Worm (Caenorhabditis elegans) whole organism, L4/young adult: ENCODE results near the gene sri-1.

ENCODE experiments used
- dao-5 ChIP-seq: sonication (generic microtip); optimal IDR thresholded peaks from 2 replicates; lab custom pipeline; 2016; ENCODE audit warnings: missing genotype, missing genetic modification characterization, moderate library complexity, missing compliant biosample characterization
- him-1 ChIP-seq: sonication (generic microtip); optimal IDR thresholded peaks from 2 replicates; lab custom pipeline; 2016; ENCODE audit warnings: missing genotype, missing genetic modification reagents, missing genetic modification characterization, missing compliant biosample characterization

DNA sequence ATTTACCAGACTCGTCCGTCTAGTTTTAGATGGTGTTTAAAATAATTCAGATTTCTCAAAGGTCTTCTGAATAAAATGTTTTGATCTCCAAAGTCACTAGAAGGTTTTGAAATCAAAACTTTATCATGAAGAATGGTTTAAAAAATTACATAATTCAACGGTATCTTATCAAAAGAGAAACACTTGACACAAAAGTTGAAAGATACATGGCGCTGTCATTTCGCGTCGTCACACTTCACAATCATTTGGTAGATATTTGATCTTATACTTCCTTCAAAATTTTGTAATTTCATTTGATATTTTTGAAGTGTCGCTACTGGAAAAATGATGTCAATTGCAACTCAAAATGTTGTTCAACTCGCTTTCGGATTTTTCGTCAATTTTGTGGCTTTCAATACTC, 10.3 kb downstream of the sri-1 start, which contains the start of gene F36G9.3:
- no peak for TF ChIP-seq dao-5 (tag; lab: Kevin White, UChicago)
- no peak for TF ChIP-seq him-1 (tag; lab: Kevin White, UChicago)
